Fruit fly (Drosophila melanogaster): ENCODE measurements around the gene RFeSP.

The RFeSP gene

DNA sequence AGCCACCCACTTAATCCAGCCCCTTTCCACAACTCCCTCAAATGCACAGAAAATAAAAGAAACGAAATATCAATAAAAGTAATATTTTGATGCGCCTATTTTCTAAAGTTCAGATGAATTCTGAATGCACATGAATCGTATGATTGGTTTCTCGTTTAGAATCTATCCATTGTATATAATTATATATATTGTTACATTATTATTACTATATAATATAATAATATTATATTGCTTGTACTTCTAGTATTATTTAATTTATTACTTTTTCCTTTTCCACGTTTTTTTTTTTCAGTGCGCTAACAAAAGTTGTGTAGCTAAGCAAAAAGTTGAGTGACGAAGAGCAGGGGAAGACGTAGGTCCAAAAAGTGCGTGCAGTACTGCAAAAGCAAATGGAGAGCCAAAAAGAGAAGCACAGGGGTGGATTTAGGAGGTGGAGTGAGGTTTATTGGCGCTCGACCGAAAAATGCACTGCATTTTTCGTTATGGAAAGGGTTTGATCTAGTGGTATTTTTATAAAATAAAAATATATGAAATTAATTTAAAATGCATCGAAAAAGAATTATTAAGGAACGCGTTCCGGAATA, 35.4 kb upstream of the RFeSP start (continued):
- TF ChIP-seq tap (tag; optimal IDR thresholded peaks at IDR 0.05) (peak; percentile 87), CG17328 (GFP tag; IDR thresholded peaks at IDR 0.05) (peak; percentile 85), bbx (GFP tag; IDR thresholded peaks at IDR 0.05; ENCODE audit: partially characterized antibody) (no peak), ci (GFP tag; IDR thresholded peaks at IDR 0.05) (peak; percentile 89), tll (GFP tag; optimal IDR thresholded peaks at IDR 0.05) (no peak), mirr (GFP tag; optimal IDR thresholded peaks at IDR 0.05) (no peak), CG31365 (tag; optimal IDR thresholded peaks at IDR 0.05) (peak; percentile 6), CG8944 (GFP tag; optimal IDR thresholded peaks at IDR 0.05) (peak; percentile 7), CG17568 (GFP tag; optimal IDR thresholded peaks at IDR 0.05) (peak; percentile 59), CG17359 (tag; optimal IDR thresholded peaks at IDR 0.05) (peak; percentile 98), ham (GFP tag; IDR thresholded peaks at IDR 0.05) (no peak), ken (GFP tag; IDR thresholded peaks at IDR 0.05) (peak; percentile 88), Bteb2 (GFP tag; optimal IDR thresholded peaks at IDR 0.05) (no peak), Elba2 (GFP tag; optimal IDR thresholded peaks at IDR 0.05) (no peak), CG17802 (tag; optimal IDR thresholded peaks at IDR 0.05) (peak; percentile 77), HLH4C (GFP tag; IDR thresholded peaks at IDR 0.05; ENCODE audit: partially characterized antibody) (no peak), CG12236 (GFP tag; optimal IDR thresholded peaks at IDR 0.05) (no peak), CG17912 (GFP tag; optimal IDR thresholded peaks at IDR 0.05) (peak; percentile 64), rib (GFP tag; IDR thresholded peaks at IDR 0.05) (peak; percentile 79; the same call in 1 of the 2 replicates), vnd (GFP tag; IDR thresholded peaks at IDR 0.05; ENCODE audit: partially characterized antibody) (peak; percentile 38; the same call in 1 of the 3 replicates), ranshi (GFP tag; IDR thresholded peaks at IDR 0.05) (peak; percentile 88), CG7786 (GFP tag; optimal IDR thresholded peaks at IDR 0.05) (no peak), CG7928 (GFP tag; optimal IDR thresholded peaks at IDR 0.05) (peak; percentile 28), Nf-YB (GFP tag; optimal IDR thresholded peaks at IDR 0.05) (peak; percentile 85), Hand (GFP tag; optimal IDR thresholded peaks at IDR 0.05) (peak; percentile 93), CG31388 (GFP tag; optimal IDR thresholded peaks at IDR 0.05) (no peak), sd (tag; optimal IDR thresholded peaks at IDR 0.05) (peak; percentile 44), CG10321 (GFP tag; IDR thresholded peaks at IDR 0.05) (peak; percentile 52; the same call in 1 of the 2 replicates), Doc3 (GFP tag; IDR thresholded peaks at IDR 0.05; ENCODE audit: partially characterized antibody) (no peak), amos (GFP tag; IDR thresholded peaks at IDR 0.05; ENCODE audit: partially characterized antibody) (no peak; the same call in 1 of the 2 replicates), zen (tag; optimal IDR thresholded peaks at IDR 0.05) (peak; percentile 86), CG7987 (GFP tag; optimal IDR thresholded peaks at IDR 0.05) (peak; percentile 72), pita (GFP tag; optimal IDR thresholded peaks at IDR 0.05) (no peak), gt (GFP tag; IDR thresholded peaks at IDR 0.05) (peak; percentile 80), Oli (tag; optimal IDR thresholded peaks at IDR 0.05) (peak; percentile 96), MBD-R2 (GFP tag; IDR thresholded peaks at IDR 0.05) (peak; percentile 79; the same call in 1 of the 2 replicates), run (tag; optimal IDR thresholded peaks at IDR 0.05) (peak; percentile 97), CG11696 (GFP tag; IDR thresholded peaks at IDR 0.05) (peak; percentile 75), Gug (GFP tag; IDR thresholded peaks at IDR 0.05) (peak; percentile 97), sc (optimal IDR thresholded peaks at IDR 0.05) (no peak), sc (GFP tag; optimal IDR thresholded peaks at IDR 0.05) (peak; percentile 77), Oaz (GFP tag; IDR thresholded peaks at IDR 0.05) (peak; percentile 83), Abd-B (GFP tag; optimal IDR thresholded peaks at IDR 0.05) (peak; percentile 91), Hey (tag; optimal IDR thresholded peaks at IDR 0.05) (no peak), CG10267 (tag; optimal IDR thresholded peaks at IDR 0.05) (peak; percentile 91), btn (GFP tag; optimal IDR thresholded peaks at IDR 0.05) (no peak), CG34376 (GFP tag; optimal IDR thresholded peaks at IDR 0.05) (peak; percentile 57), CG2875 (GFP tag; optimal IDR thresholded peaks at IDR 0.05) (peak; percentile 87), Hmr (GFP tag; optimal IDR thresholded peaks at IDR 0.05) (peak; percentile 95)

All from whole organism, embryonic.